Worm (Caenorhabditis elegans): ENCODE results near the gene mpc-1.

The mpc-1 gene

ce11 chrIII:4428797-4429196, 15.5 kb downstream of the mpc-1 start:
- TF ChIP-seq ceh-83 (GFP tag; optimal IDR thresholded peaks at IDR 0.05) = peak; percentile 57
- TF ChIP-seq ceh-39 (tag; optimal IDR thresholded peaks at IDR 0.05) = no peak
- peak; percentile 27 for TF ChIP-seq mls-2 (tag; optimal IDR thresholded peaks at IDR 0.05)
- TF ChIP-seq hlh-1 (tag; optimal IDR thresholded peaks at IDR 0.05) = no peak
- no peak for TF ChIP-seq ces-1 (GFP tag; optimal IDR thresholded peaks at IDR 0.05)
- peak; percentile 61 for TF ChIP-seq M03D4.4 (tag; optimal IDR thresholded peaks at IDR 0.05)
- peak; percentile 50 for TF ChIP-seq sptf-1 (tag; optimal IDR thresholded peaks at IDR 0.05)
- no peak for TF ChIP-seq elt-1 (tag; optimal IDR thresholded peaks at IDR 0.05; ENCODE audit: borderline replicate concordance, insufficient read depth)
- no peak for TF ChIP-seq lsy-2 (tag; optimal IDR thresholded peaks at IDR 0.05)
- peak; percentile 39 for TF ChIP-seq lin-32 (GFP tag; optimal IDR thresholded peaks at IDR 0.05)
- TF ChIP-seq sem-2 (GFP tag; optimal IDR thresholded peaks at IDR 0.05) = peak; percentile 36
- TF ChIP-seq nhr-12 (tag; optimal IDR thresholded peaks at IDR 0.05) = no peak
- peak; percentile 45 for TF ChIP-seq drap-1 (GFP tag; optimal IDR thresholded peaks at IDR 0.05)

DNA sequence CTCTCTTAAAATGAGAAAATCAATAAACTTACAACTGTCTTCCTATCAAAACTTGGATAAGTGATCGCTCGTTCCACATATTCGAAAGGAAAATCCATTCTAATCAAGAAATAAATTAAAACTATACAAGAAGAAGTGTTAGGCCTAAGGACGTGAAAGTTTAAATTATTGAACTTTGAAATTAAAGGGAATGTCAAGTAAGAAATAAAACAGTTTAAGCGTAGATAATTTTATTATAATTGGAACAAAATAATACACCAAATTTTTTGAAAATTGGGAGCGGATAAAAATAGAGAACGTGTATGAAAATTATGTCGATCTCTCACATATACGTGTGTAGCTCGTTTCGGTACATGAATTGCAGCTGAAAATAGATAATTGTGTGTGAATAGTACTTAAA, 16.1 kb downstream of the mpc-1 start, which contains the start of gene C28A5.6:
Gene C28A5.6, minus strand, starts transcription at position 101 of the 400 bp plus-strand sequence.
- TF ChIP-seq bed-3 (GFP tag; optimal IDR thresholded peaks at IDR 0.05) (no peak), elt-1 (tag; optimal IDR thresholded peaks at IDR 0.05; ENCODE audit: borderline replicate concordance, insufficient read depth) (no peak), sptf-1 (tag; optimal IDR thresholded peaks at IDR 0.05) (no peak), nhr-76 (tag; optimal IDR thresholded peaks at IDR 0.05) (no peak), lin-32 (GFP tag; optimal IDR thresholded peaks at IDR 0.05) (no peak), sem-2 (GFP tag; optimal IDR thresholded peaks at IDR 0.05) (no peak), blmp-1 (tag; optimal IDR thresholded peaks at IDR 0.05) (no peak), M03D4.4 (tag; optimal IDR thresholded peaks at IDR 0.05) (no peak), nhr-237 (tag; optimal IDR thresholded peaks at IDR 0.05) (no peak), flh-1 (GFP tag; optimal IDR thresholded peaks at IDR 0.05) (no peak), ham-2 (GFP tag; optimal IDR thresholded peaks at IDR 0.05) (no peak)

- TF ChIP-seq hlh-1 (tag; optimal IDR thresholded peaks at IDR 0.05) (no peak), mep-1 (tag; optimal IDR thresholded peaks at IDR 0.05) (no peak), pha-4 (tag; optimal IDR thresholded peaks at IDR 0.05) (no peak), zip-8 (tag; optimal IDR thresholded peaks at IDR 0.05) (no peak), sptf-1 (tag; optimal IDR thresholded peaks at IDR 0.05) (no peak), flh-1 (GFP tag; optimal IDR thresholded peaks at IDR 0.05) (no peak), ceh-39 (tag; optimal IDR thresholded peaks at IDR 0.05) (no peak), nhr-237 (tag; optimal IDR thresholded peaks at IDR 0.05) (no peak), ztf-11 (tag; optimal IDR thresholded peaks at IDR 0.05) (no peak), ces-1 (GFP tag; optimal IDR thresholded peaks at IDR 0.05) (no peak), ceh-83 (GFP tag; optimal IDR thresholded peaks at IDR 0.05) (no peak), nhr-28 (tag; optimal IDR thresholded peaks at IDR 0.05) (no peak), unc-120 (tag; optimal IDR thresholded peaks at IDR 0.05; ENCODE audit: poor library complexity, severe bottlenecking) (no peak), M03D4.4 (tag; optimal IDR thresholded peaks at IDR 0.05) (no peak), cnd-1 (tag; optimal IDR thresholded peaks at IDR 0.05) (no peak), lin-13 (tag; optimal IDR thresholded peaks at IDR 0.05) (no peak), sem-2 (GFP tag; optimal IDR thresholded peaks at IDR 0.05) (no peak), unc-39 (tag; optimal IDR thresholded peaks at IDR 0.05) (no peak), lin-32 (GFP tag; optimal IDR thresholded peaks at IDR 0.05) (no peak), nhr-76 (tag; optimal IDR thresholded peaks at IDR 0.05) (no peak)
Observed at ce11 chrIII:4434294-4434781, 21.1 kb downstream of the mpc-1 start, which contains the start of gene C28A5.1. Gene C28A5.1, minus strand, starts transcription at chrIII:4434344.

DNA sequence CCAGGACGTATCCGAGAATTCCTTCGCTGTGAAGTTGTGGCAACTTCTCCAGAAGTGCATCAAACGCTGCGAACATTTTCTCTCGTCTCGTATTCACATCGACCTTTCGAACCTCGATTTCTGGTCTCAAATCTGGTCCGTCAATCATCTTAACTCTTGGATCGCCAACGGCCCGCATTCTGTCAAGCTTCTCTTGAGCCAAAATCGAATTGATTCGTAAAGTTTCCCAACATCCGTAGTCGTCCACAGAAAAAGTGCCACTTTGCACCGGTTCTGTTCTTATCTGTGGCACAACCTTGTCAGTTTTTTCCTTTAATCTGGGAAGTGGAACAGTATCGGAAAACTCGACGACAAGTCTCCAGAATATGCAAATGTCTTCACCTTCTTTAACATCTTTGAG, 22.0 kb downstream of the mpc-1 start:
- TF ChIP-seq nhr-2 (tag; optimal IDR thresholded peaks at IDR 0.05) (no peak), zip-8 (tag; optimal IDR thresholded peaks at IDR 0.05) (no peak), ceh-39 (tag; optimal IDR thresholded peaks at IDR 0.05) (no peak), tbx-8 (GFP tag; optimal IDR thresholded peaks at IDR 0.05) (no peak), mab-5 (tag; optimal IDR thresholded peaks at IDR 0.05) (no peak)

- TF ChIP-seq nhr-76 (tag; optimal IDR thresholded peaks at IDR 0.05) = no peak
- no peak for TF ChIP-seq drap-1 (GFP tag; optimal IDR thresholded peaks at IDR 0.05)
- TF ChIP-seq unc-39 (tag; optimal IDR thresholded peaks at IDR 0.05) = no peak
- TF ChIP-seq cnd-1 (tag; optimal IDR thresholded peaks at IDR 0.05) = no peak
- no peak for TF ChIP-seq sem-2 (GFP tag; optimal IDR thresholded peaks at IDR 0.05)
- TF ChIP-seq mab-5 (tag; optimal IDR thresholded peaks at IDR 0.05) = no peak
- TF ChIP-seq ztf-11 (tag; optimal IDR thresholded peaks at IDR 0.05) = no peak
- TF ChIP-seq zip-8 (tag; optimal IDR thresholded peaks at IDR 0.05) = no peak
- TF ChIP-seq sptf-1 (tag; optimal IDR thresholded peaks at IDR 0.05) = no peak
- no peak for TF ChIP-seq ceh-83 (GFP tag; optimal IDR thresholded peaks at IDR 0.05)
- TF ChIP-seq mls-2 (tag; optimal IDR thresholded peaks at IDR 0.05) = no peak
- no peak for TF ChIP-seq lin-13 (tag; optimal IDR thresholded peaks at IDR 0.05)
- TF ChIP-seq elt-3 (tag; optimal IDR thresholded peaks at IDR 0.05) = no peak
- no peak for TF ChIP-seq flh-1 (GFP tag; optimal IDR thresholded peaks at IDR 0.05)
- no peak for TF ChIP-seq ceh-39 (tag; optimal IDR thresholded peaks at IDR 0.05)
- no peak for TF ChIP-seq blmp-1 (tag; optimal IDR thresholded peaks at IDR 0.05)
Observed at ce11 chrIII:4439493-4439983, 26.3 kb downstream of the mpc-1 start, which contains the start of gene C28A5.2. Gene C28A5.2, minus strand, starts transcription at chrIII:4439543.
